Worm (Caenorhabditis elegans): ENCODE data around the gene F56D6.11.
"Not testable (repeated sequence)": the region's sequence is repeated elsewhere in the genome, so short reads cannot be mapped to it uniquely, and the experiment has no call there.

Gene F56D6.11

DNA sequence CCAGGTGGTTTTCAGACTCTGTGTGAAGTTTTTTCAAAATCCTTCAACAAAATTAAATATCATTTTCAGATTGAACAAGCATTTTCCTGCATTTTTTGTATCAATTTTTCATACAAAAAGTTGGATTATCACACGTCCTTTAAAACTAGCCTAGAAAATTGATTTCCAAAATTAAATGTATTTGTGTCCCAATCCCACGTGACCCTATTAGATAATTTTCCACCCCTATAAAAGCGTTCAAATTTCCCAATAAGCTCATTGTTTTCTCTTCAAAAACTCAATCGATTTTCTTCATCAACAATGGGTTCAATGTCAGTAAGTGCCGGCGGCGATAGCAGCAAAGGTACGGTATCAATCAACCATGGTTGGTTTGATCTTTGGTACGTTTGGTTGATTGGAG, 8.2 kb upstream of the F56D6.11 start, which contains the start of gene F56D6.19:
Gene F56D6.19 (plus strand): TSS at position 301 of the 400 bp plus-strand sequence.
- TF ChIP-seq dpl-1 (GFP tag; optimal IDR thresholded peaks at IDR 0.05) (no peak), zip-11 (GFP tag; IDR thresholded peaks at IDR 0.05) (no peak), mxl-2 (GFP tag; conservative IDR thresholded peaks at IDR 0.05) (no peak), mes-2 (tag; optimal IDR thresholded peaks at IDR 0.05; ENCODE audit: poor library complexity, severe bottlenecking) (no peak), zfp-2 (tag; optimal IDR thresholded peaks at IDR 0.05) (no peak), pqm-1 (tag; optimal IDR thresholded peaks at IDR 0.05) (no peak), hlh-11 (tag; optimal IDR thresholded peaks at IDR 0.05) (no peak), lin-15B (tag; optimal IDR thresholded peaks at IDR 0.05) (no peak), sdz-12 (GFP tag; optimal IDR thresholded peaks at IDR 0.05) (no peak), ztf-7 (tag; optimal IDR thresholded peaks at IDR 0.05) (no peak), mep-1 (tag; optimal IDR thresholded peaks at IDR 0.05) (no peak), attf-4 (tag; optimal IDR thresholded peaks at IDR 0.05) (no peak), aha-1 (tag) (no peak), ceh-20 (GFP tag; IDR thresholded peaks at IDR 0.05) (no peak), ces-1 (GFP tag; optimal IDR thresholded peaks at IDR 0.05) (no peak), nhr-10 (tag; optimal IDR thresholded peaks at IDR 0.05) (no peak)

DNA sequence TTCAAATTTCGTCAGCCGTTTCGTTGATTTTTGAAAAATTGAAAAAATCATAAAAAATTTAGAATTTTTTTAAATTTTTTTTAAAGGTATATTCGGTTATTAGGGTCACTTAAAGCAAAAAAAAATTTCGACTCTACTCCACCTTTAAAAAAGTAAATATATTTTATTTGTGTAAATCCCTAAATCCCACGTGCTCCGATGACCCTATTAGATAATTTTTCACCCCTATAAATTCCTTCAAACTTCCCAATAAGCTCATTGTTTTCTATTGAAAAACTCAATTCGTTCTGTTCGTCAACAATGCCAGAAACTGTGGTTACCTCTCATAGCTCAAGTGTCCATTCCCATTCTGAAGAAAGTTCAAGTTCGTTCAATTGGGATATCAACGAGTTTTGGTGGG, 6.3 kb upstream of the F56D6.11 start, which contains the start of gene F56D6.20:
Gene F56D6.20 (plus strand): TSS at position 301 of the 400 bp plus-strand sequence.
- TF ChIP-seq skn-1 (tag; optimal IDR thresholded peaks at IDR 0.05) (no peak), nhr-237 (tag; optimal IDR thresholded peaks at IDR 0.05) (no peak), lin-39 (tag; optimal IDR thresholded peaks at IDR 0.05) (no peak), F26F4.8 (GFP tag; conservative IDR thresholded peaks at IDR 0.05) (no peak), daf-19 (GFP tag; conservative IDR thresholded peaks at IDR 0.05) (no peak), php-3 (GFP tag; IDR thresholded peaks at IDR 0.05) (no peak), nhr-111 (GFP tag; optimal IDR thresholded peaks at IDR 0.05) (no peak), zfp-2 (tag; optimal IDR thresholded peaks at IDR 0.05) (no peak), zip-11 (GFP tag; IDR thresholded peaks at IDR 0.05) (no peak), T26A8.4 (GFP tag; IDR thresholded peaks at IDR 0.05) (no peak), hmg-1.1 (GFP tag; IDR thresholded peaks at IDR 0.05) (no peak), lir-3 (tag; optimal IDR thresholded peaks at IDR 0.05) (no peak), madf-9 (GFP tag; conservative IDR thresholded peaks at IDR 0.05) (no peak), mep-1 (tag; optimal IDR thresholded peaks at IDR 0.05) (no peak), tra-1 (GFP tag; IDR thresholded peaks at IDR 0.05) (no peak), spr-1 (tag; optimal IDR thresholded peaks at IDR 0.05) (no peak), duxl-1 (tag; optimal IDR thresholded peaks at IDR 0.05; ENCODE audit: poor library complexity) (no peak), hlh-11 (tag; optimal IDR thresholded peaks at IDR 0.05) (no peak), lin-38 (GFP tag; IDR thresholded peaks at IDR 0.05) (no peak)

DNA sequence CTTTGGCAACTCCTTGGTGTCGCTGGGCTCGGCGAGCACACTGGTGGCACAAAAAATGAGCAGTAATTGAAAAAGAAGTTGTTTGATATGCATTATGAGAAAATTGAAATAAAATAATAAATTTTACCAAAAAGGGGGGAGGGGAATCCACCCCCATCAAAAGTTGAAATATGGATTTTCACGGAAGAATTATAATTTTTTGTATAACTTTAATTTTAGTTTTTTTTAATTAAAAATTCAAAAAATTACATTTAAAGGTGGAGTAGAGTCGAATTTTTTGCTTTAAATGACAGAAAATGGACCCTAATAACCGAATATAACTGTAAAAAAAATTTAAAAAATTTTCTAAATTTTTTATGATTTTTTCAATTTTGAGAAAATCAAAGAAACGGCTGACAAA, 5.6 kb upstream of the F56D6.11 start, which contains the start of gene F56D6.18:
Gene F56D6.18 (minus strand): TSS at position 101 of the 400 bp plus-strand sequence.
- TF ChIP-seq zip-11 (GFP tag; IDR thresholded peaks at IDR 0.05); ZK546.5 (tag; optimal IDR thresholded peaks at IDR 0.05); nhr-10 (tag; optimal IDR thresholded peaks at IDR 0.05): not testable (repeated sequence)

DNA sequence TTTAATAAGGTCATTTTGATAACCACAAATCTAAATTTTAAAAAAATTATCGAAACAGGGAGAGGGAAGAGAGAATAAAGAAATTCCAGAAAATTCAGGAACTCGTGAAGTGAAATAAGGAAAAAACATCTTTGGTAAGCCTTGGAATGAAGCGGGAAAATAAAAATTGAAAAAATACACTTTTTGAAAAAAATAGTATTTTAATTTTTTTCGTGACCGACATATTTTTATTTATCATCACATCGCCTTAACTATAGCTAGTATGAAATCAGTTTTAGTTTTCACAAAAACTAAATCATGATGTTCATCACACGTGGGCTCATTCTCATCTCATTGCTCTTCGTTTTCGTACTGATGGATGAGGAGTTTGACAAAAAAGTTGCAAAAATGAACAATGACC, 2.8 kb upstream of the F56D6.11 start, which contains the start of gene F56D6.13:
Gene F56D6.13 (plus strand): TSS at position 301 of the 400 bp plus-strand sequence.
- TF ChIP-seq mes-2 (tag; optimal IDR thresholded peaks at IDR 0.05; ENCODE audit: poor library complexity, severe bottlenecking) (no peak), ctbp-1 (GFP tag; IDR thresholded peaks at IDR 0.05) (no peak), php-3 (GFP tag; IDR thresholded peaks at IDR 0.05) (no peak), unc-130 (GFP tag; optimal IDR thresholded peaks at IDR 0.05) (no peak), nhr-10 (tag; optimal IDR thresholded peaks at IDR 0.05) (no peak), daf-12 (tag; optimal IDR thresholded peaks at IDR 0.05) (no peak), snpc-4 (tag; optimal IDR thresholded peaks at IDR 0.05) (no peak)
